Fruit fly (Drosophila melanogaster) whole organism, embryonic: ENCODE data around the gene scaf6.

ENCODE experiments used
- Atf3 ChIP-seq: fragments of 200-800 bp; sonication (Bioruptor generic); optimal IDR thresholded peaks from 3 replicates; lab custom pipeline; 2016; ENCODE audit warnings: missing biosample characterization, missing genetic modification characterization
- CG10267 ChIP-seq: fragments of 200-800 bp; sonication (Bioruptor generic); optimal IDR thresholded peaks from 2 replicates; lab custom pipeline; 2018; ENCODE audit warnings: missing biosample characterization, mild to moderate bottlenecking, missing genetic modification characterization, moderate library complexity
- CG10654 ChIP-seq: fragments of 200-800 bp; sonication (Bioruptor generic); optimal IDR thresholded peaks from 2 replicates; lab custom pipeline; 2016; ENCODE audit warnings: missing biosample characterization, missing genetic modification characterization
- CG11696 ChIP-seq: fragments of 200-800 bp; sonication (Bioruptor generic); IDR thresholded peaks from 2 replicates; pipeline ENCODE4 v1.3.6; 2022; ENCODE audit warnings: missing biosample characterization, missing genetic modification characterization
- CG12942 ChIP-seq: fragments of 200-800 bp; sonication (Bioruptor generic); optimal IDR thresholded peaks from 3 replicates; lab custom pipeline; 2016; ENCODE audit warnings: missing biosample characterization, missing genetic modification characterization
- CG13123 ChIP-seq: fragments of 200-800 bp; sonication (Bioruptor generic); optimal IDR thresholded peaks from 2 replicates; lab custom pipeline; 2016; ENCODE audit warnings: missing biosample characterization, missing genetic modification characterization
- CG14965 ChIP-seq: fragments of 200-800 bp; sonication (Bioruptor generic); optimal IDR thresholded peaks from 2 replicates; lab custom pipeline; 2016; ENCODE audit warnings: missing biosample characterization, missing genetic modification characterization, borderline replicate concordance
- CG15011 ChIP-seq: fragments of 200-800 bp; sonication (Bioruptor generic); optimal IDR thresholded peaks from 3 replicates; lab custom pipeline; 2018; ENCODE audit warnings: missing biosample characterization, mild to moderate bottlenecking, missing genetic modification characterization
- CG1832 ChIP-seq: fragments of 200-800 bp; sonication (Bioruptor generic); optimal IDR thresholded peaks from 2 replicates; lab custom pipeline; 2017; ENCODE audit warnings: missing biosample characterization, mild to moderate bottlenecking, missing genetic modification characterization, inconsistent platforms
- CG18599 ChIP-seq: fragments of 200-800 bp; sonication (Bioruptor generic); optimal IDR thresholded peaks from 3 replicates; lab custom pipeline; 2017; ENCODE audit warnings: missing biosample characterization, missing genetic modification characterization, mild to moderate bottlenecking, moderate library complexity, missing genetic modification reagents
- CG2875 ChIP-seq: fragments of 200-800 bp; sonication (Bioruptor generic); optimal IDR thresholded peaks from 2 replicates; lab custom pipeline; 2017; ENCODE audit warnings: missing biosample characterization, mild to moderate bottlenecking, missing genetic modification characterization, missing genetic modification reagents
- CG2889 ChIP-seq: fragments of 200-800 bp; sonication (Bioruptor generic); IDR thresholded peaks from 3 replicates; pipeline ENCODE4 v1.3.6; 2022; ENCODE audit warnings: missing biosample characterization, missing genetic modification characterization
- CG30020 ChIP-seq: fragments of 200-800 bp; optimal IDR thresholded peaks from 2 replicates; lab custom pipeline; 2019; ENCODE audit warnings: missing biosample characterization, mild to moderate bottlenecking, missing genetic modification characterization, moderate library complexity
- CG3163 ChIP-seq: fragments of 200-800 bp; sonication (Bioruptor generic); optimal IDR thresholded peaks from 3 replicates; lab custom pipeline; 2016; ENCODE audit warnings: missing biosample characterization, missing genetic modification characterization
- CG4282 ChIP-seq: fragments of 200-800 bp; sonication (Bioruptor generic); optimal IDR thresholded peaks from 2 replicates; lab custom pipeline; 2016; ENCODE audit warnings: missing biosample characterization, missing genetic modification characterization
- CG5953 ChIP-seq: fragments of 200-800 bp; sonication (Bioruptor generic); IDR thresholded peaks from 2 replicates; pipeline ENCODE4 v1.3.6; 2022; ENCODE audit warnings: missing biosample characterization, missing genetic modification characterization
- CG6854 ChIP-seq: fragments of 200-800 bp; sonication (Bioruptor generic); optimal IDR thresholded peaks from 3 replicates; lab custom pipeline; 2017; ENCODE audit warnings: missing biosample characterization, mild to moderate bottlenecking, missing genetic modification characterization
- CG8765 ChIP-seq: fragments of 200-800 bp; sonication (Bioruptor generic); IDR thresholded peaks from 2 replicates; pipeline ENCODE4 v1.3.6; 2022; ENCODE audit warnings: missing biosample characterization, missing genetic modification characterization
- CG9797 ChIP-seq: fragments of 200-800 bp; sonication (Bioruptor generic); optimal IDR thresholded peaks from 3 replicates; lab custom pipeline; 2018; ENCODE audit warnings: missing biosample characterization, mild to moderate bottlenecking, missing genetic modification characterization
- Dbx ChIP-seq: fragments of 200-800 bp; sonication (Bioruptor generic); IDR thresholded peaks from 3 replicates; pipeline ENCODE4 v1.3.6; 2022; ENCODE audit warnings: missing biosample characterization, missing genetic modification characterization
- E2f1 ChIP-seq: fragments of 200-800 bp; sonication (Bioruptor generic); IDR thresholded peaks from 2 replicates; pipeline ENCODE4 v1.3.6; 2022; ENCODE audit warnings: missing biosample characterization, missing genetic modification characterization
- Eip74EF ChIP-seq, 2 experiments: fragments of 200-800 bp in 1 of 2; fragments of >200 bp in 1 of 2; sonication (Bioruptor generic) in 1 of 2; optimal IDR thresholded peaks; 2 replicates each; lab custom pipeline; 2017 to 2019; ENCODE audit warnings: missing biosample characterization in 2 of 2, missing genetic modification characterization in 2 of 2, mild to moderate bottlenecking in 1 of 2, moderate library complexity in 1 of 2
- HHEX ChIP-seq: fragments of 200-800 bp; sonication (Bioruptor generic); optimal IDR thresholded peaks from 3 replicates; lab custom pipeline; 2017; ENCODE audit warnings: missing biosample characterization, mild to moderate bottlenecking, missing genetic modification characterization, missing genetic modification reagents
- HmgZ ChIP-seq: fragments of 200-800 bp; sonication (Bioruptor generic); optimal IDR thresholded peaks from 2 replicates; lab custom pipeline; 2018; ENCODE audit warnings: missing biosample characterization, mild to moderate bottlenecking, missing genetic modification characterization
- Hmx ChIP-seq: fragments of 200-800 bp; sonication (Bioruptor generic); optimal IDR thresholded peaks from 2 replicates; lab custom pipeline; 2016; ENCODE audit warnings: missing biosample characterization, missing genetic modification characterization
- Myb ChIP-seq: fragments of 200-800 bp; sonication (Bioruptor generic); optimal IDR thresholded peaks from 2 replicates; lab custom pipeline; 2016; ENCODE audit warnings: missing biosample characterization, missing genetic modification characterization
- Scr ChIP-seq: fragments of 200-800 bp; sonication (Bioruptor generic); IDR thresholded peaks from 2 replicates; pipeline ENCODE4 v1.3.6; 2022; ENCODE audit warnings: missing biosample characterization, missing genetic modification characterization; ENCODE audit not compliant: partially characterized antibody
- Tbp ChIP-seq: fragments of >200 bp; optimal IDR thresholded peaks from 2 replicates; lab custom pipeline; 2018; ENCODE audit warnings: missing biosample characterization, missing genetic modification characterization
- Usf ChIP-seq: fragments of 200-800 bp; sonication (Bioruptor generic); optimal IDR thresholded peaks from 2 replicates; lab custom pipeline; 2017; ENCODE audit warnings: missing genotype, missing biosample characterization, missing genetic modification characterization
- YL-1 ChIP-seq: fragments of 200-800 bp; sonication (Bioruptor generic); optimal IDR thresholded peaks from 3 replicates; lab custom pipeline; 2017; ENCODE audit warnings: missing biosample characterization, mild to moderate bottlenecking, missing genetic modification characterization
- ase ChIP-seq: fragments of 200-800 bp; sonication (Bioruptor generic); IDR thresholded peaks from 3 replicates; pipeline ENCODE4 v1.3.6; 2022; ENCODE audit warnings: missing biosample characterization, missing genetic modification characterization
- bbx ChIP-seq: fragments of 200-800 bp; sonication (Bioruptor generic); IDR thresholded peaks from 2 replicates; pipeline ENCODE4 v1.3.6; 2022; ENCODE audit warnings: missing biosample characterization, missing genetic modification characterization; ENCODE audit not compliant: partially characterized antibody
- chif ChIP-seq, 2 experiments: fragments of 200-800 bp; sonication (Bioruptor generic); optimal IDR thresholded peaks; 3 replicates each; lab custom pipeline; 2016; ENCODE audit warnings: missing biosample characterization in 2 of 2, missing genetic modification characterization in 2 of 2
- ci ChIP-seq: fragments of 200-800 bp; sonication (Bioruptor generic); IDR thresholded peaks from 3 replicates; pipeline ENCODE4 v1.3.6; 2022; ENCODE audit warnings: missing biosample characterization, missing genetic modification characterization
- disco-r ChIP-seq: fragments of 200-800 bp; sonication (Bioruptor generic); optimal IDR thresholded peaks from 2 replicates; lab custom pipeline; 2016; ENCODE audit warnings: missing biosample characterization, missing genetic modification characterization
- dpn ChIP-seq, 2 experiments: fragments of 200-800 bp; sonication (Bioruptor generic); optimal IDR thresholded peaks; 3 replicates each; lab custom pipeline; 2016; ENCODE audit warnings: missing biosample characterization in 2 of 2, missing genetic modification characterization in 2 of 2
- dysf ChIP-seq: fragments of 200-800 bp; sonication (Bioruptor generic); IDR thresholded peaks from 3 replicates; pipeline ENCODE4 v1.3.6; 2022; ENCODE audit warnings: missing biosample characterization, missing genetic modification characterization
- esg ChIP-seq: fragments of 200-800 bp; sonication (Bioruptor generic); conservative IDR thresholded peaks from 2 replicates; pipeline ENCODE4 v1.3.6; 2022; ENCODE audit warnings: missing biosample characterization, missing genetic modification characterization
- gcm ChIP-seq: fragments of 200-800 bp; sonication (Bioruptor generic); optimal IDR thresholded peaks from 2 replicates; lab custom pipeline; 2019; ENCODE audit warnings: missing biosample characterization, mild to moderate bottlenecking, missing genetic modification characterization, moderate library complexity
- ken ChIP-seq: fragments of 200-800 bp; sonication (Bioruptor generic); IDR thresholded peaks from 3 replicates; pipeline ENCODE4 v1.3.6; 2022; ENCODE audit warnings: missing biosample characterization, missing genetic modification characterization
- lab ChIP-seq: fragments of 200-800 bp; sonication (Bioruptor generic); optimal IDR thresholded peaks from 3 replicates; lab custom pipeline; 2017; ENCODE audit warnings: missing biosample characterization, missing genetic modification characterization, mild to moderate bottlenecking, moderate library complexity, missing genetic modification reagents
- lola ChIP-seq, 3 experiments: fragments of >200 bp in 2 of 3; fragments of 200-800 bp in 1 of 3; sonication (Bioruptor generic) in 1 of 3; optimal IDR thresholded peaks; 2 replicates each; lab custom pipeline; 2017 to 2019; ENCODE audit warnings: missing biosample characterization in 3 of 3, missing genetic modification characterization in 3 of 3, mild to moderate bottlenecking in 1 of 3, moderate library complexity in 1 of 3
- lov ChIP-seq, 2 experiments: fragments of 200-800 bp in 1 of 2; fragments of >200 bp in 1 of 2; sonication (Bioruptor generic) in 1 of 2; IDR thresholded peaks in 1 of 2; optimal IDR thresholded peaks in 1 of 2; 2 replicates in 1 of 2; 3 replicates in 1 of 2; pipeline versions ENCODE4 v1.3.6 to Lab custom; 2017 to 2022; ENCODE audit warnings: missing biosample characterization in 1 of 2, missing genetic modification characterization in 1 of 2
- mirr ChIP-seq: fragments of 200-800 bp; sonication (Bioruptor generic); optimal IDR thresholded peaks from 3 replicates; lab custom pipeline; 2018; ENCODE audit warnings: missing biosample characterization, mild to moderate bottlenecking, missing genetic modification characterization
- oc ChIP-seq: fragments of 200-800 bp; sonication (Bioruptor generic); optimal IDR thresholded peaks from 2 replicates; lab custom pipeline; 2018; ENCODE audit warnings: missing biosample characterization, mild to moderate bottlenecking, missing genetic modification characterization, moderate library complexity
- onecut ChIP-seq: fragments of 200-800 bp; sonication (Bioruptor generic); IDR thresholded peaks from 2 replicates; pipeline ENCODE4 v1.3.6; 2022; ENCODE audit warnings: missing biosample characterization, missing genetic modification characterization
- org-1 ChIP-seq: fragments of 200-800 bp; sonication (Bioruptor generic); optimal IDR thresholded peaks from 2 replicates; lab custom pipeline; 2017; ENCODE audit warnings: missing biosample characterization, missing genetic modification characterization
- ranshi ChIP-seq: fragments of 200-800 bp; sonication (Bioruptor generic); IDR thresholded peaks from 2 replicates; pipeline ENCODE4 v1.3.6; 2022; ENCODE audit warnings: missing biosample characterization, missing genetic modification characterization
- ssp ChIP-seq: fragments of 200-800 bp; sonication (Bioruptor generic); IDR thresholded peaks from 2 replicates; pipeline ENCODE4 v1.3.6; 2022; ENCODE audit warnings: missing biosample characterization, missing genetic modification characterization

scaf6 gene

dm6 chr3L:17042297-17042921 lies at the start of gene scaf6, which contains the start of gene Papst2 (continued):
- TF ChIP-seq CG14965 (no peak), lola (GFP tag; optimal IDR thresholded peaks at IDR 0.05; lab: Kevin White, UChicago) (peak in 1 of 3 experiments; percentile 8), CG12942 (GFP tag; lab: Kevin White, UChicago) (no peak), onecut (no peak), chif (GFP tag; optimal IDR thresholded peaks at IDR 0.05; lab: Kevin White, UChicago) (peak in 1 of 2 experiments; percentile 5), Tbp (no peak), CG8765 (no peak), oc (tag; lab: Kevin White, UChicago) (no peak), ase (no peak), dpn (GFP tag; optimal IDR thresholded peaks at IDR 0.05; lab: Kevin White, UChicago) (peak in 1 of 2 experiments; percentile 6), Eip74EF (GFP tag; optimal IDR thresholded peaks at IDR 0.05; lab: Kevin White, UChicago) (no peak), HHEX (GFP tag; lab: Kevin White, UChicago) (no peak), CG10267 (tag; lab: Kevin White, UChicago) (peak; percentile 59), ssp (GFP tag; lab: Robert Waterston, UW) (no peak), CG3163 (no peak), CG2889 (no peak), Usf (GFP tag; lab: Kevin White, UChicago) (no peak), CG13123 (no peak), gcm (GFP tag; lab: Kevin White, UChicago) (peak; percentile 29), Scr (GFP tag; lab: Robert Waterston, UW) (peak; percentile 58), CG2875 (GFP tag; lab: Kevin White, UChicago) (no peak), ranshi (no peak), dysf (no peak), bbx (GFP tag; lab: Robert Waterston, UW) (peak; percentile 48; the same call in 1 of the 2 replicates), disco-r (GFP tag; lab: Kevin White, UChicago) (no peak), esg (no peak), CG9797 (GFP tag; lab: Kevin White, UChicago) (peak; percentile 82), lov (optimal IDR thresholded peaks at IDR 0.05; lab: Kevin White, UChicago) (no peak), lov (GFP tag; IDR thresholded peaks at IDR 0.05; lab: Robert Waterston, UW) (no peak), CG18599 (GFP tag; lab: Kevin White, UChicago) (no peak), ken (GFP tag; lab: Robert Waterston, UW) (0 out of 3 replicates have a peak, but pooled peaks have one; percentile 13), lab (GFP tag; lab: Kevin White, UChicago) (no peak), Dbx (GFP tag; lab: Robert Waterston, UW) (no peak), Myb (GFP tag; lab: Kevin White, UChicago) (peak; percentile 68), CG11696 (GFP tag; lab: Robert Waterston, UW) (no peak), YL-1 (GFP tag; lab: Kevin White, UChicago) (peak; percentile 85), E2f1 (no peak), mirr (GFP tag; lab: Kevin White, UChicago) (no peak), CG10654 (GFP tag; lab: Kevin White, UChicago) (no peak), ci (no peak), CG1832 (no peak), CG5953 (no peak), CG6854 (no peak), Hmx (no peak), Atf3 (GFP tag; lab: Kevin White, UChicago) (no peak), HmgZ (tag; lab: Kevin White, UChicago) (peak; percentile 33), CG30020 (tag; lab: Kevin White, UChicago) (peak; percentile 48), CG15011 (GFP tag; lab: Kevin White, UChicago) (no peak), org-1 (no peak), CG4282 (GFP tag; lab: Kevin White, UChicago) (no peak)
